Worm (Caenorhabditis elegans) whole organism, early embryonic: Measurements from ENCODE around the gene frpr-21.

Experiments
- B0310.2 ChIP-seq: sonication (generic microtip); optimal IDR thresholded peaks from 2 replicates; lab custom pipeline; 2016; ENCODE audit warnings: mild to moderate bottlenecking, missing genetic modification characterization, missing compliant biosample characterization
- F13C5.2 ChIP-seq: sonication (generic microtip); optimal IDR thresholded peaks from 2 replicates; lab custom pipeline; 2017; ENCODE audit warnings: mild to moderate bottlenecking, missing genetic modification characterization, inconsistent platforms, missing compliant biosample characterization
- aly-1 ChIP-seq: sonication (generic microtip); optimal IDR thresholded peaks from 2 replicates; lab custom pipeline; 2016; ENCODE audit warnings: missing genetic modification characterization, missing compliant biosample characterization
- ama-1 ChIP-seq: fragments of 150-350 bp; optimal IDR thresholded peaks from 2 replicates; lab custom pipeline; 2014
- ceh-13 ChIP-seq: fragments of 200-800 bp; sonication (Bioruptor generic); optimal IDR thresholded peaks from 2 replicates; lab custom pipeline; 2018; ENCODE audit warnings: mild to moderate bottlenecking, missing genetic modification characterization, missing compliant biosample characterization
- ceh-36 ChIP-seq: sonication (generic microtip); optimal IDR thresholded peaks from 2 replicates; lab custom pipeline; 2016; ENCODE audit warnings: missing genetic modification characterization, inconsistent platforms, missing compliant biosample characterization
- ets-7 ChIP-seq: sonication (generic microtip); optimal IDR thresholded peaks from 2 replicates; lab custom pipeline; 2016; ENCODE audit warnings: missing genotype, missing genetic modification characterization, missing compliant biosample characterization
- flt-1 ChIP-seq: fragments of 200-800 bp; sonication (Bioruptor generic); IDR thresholded peaks from 2 replicates; pipeline ENCODE4 v1.3.6; 2022; ENCODE audit warnings: missing genetic modification characterization, missing compliant biosample characterization
- hmbx-1 ChIP-seq: sonication (generic microtip); optimal IDR thresholded peaks from 2 replicates; lab custom pipeline; 2016; ENCODE audit warnings: mild to moderate bottlenecking, missing genetic modification characterization, missing compliant biosample characterization
- hmg-4 ChIP-seq: fragments of 200-800 bp; sonication (Bioruptor generic); optimal IDR thresholded peaks from 2 replicates; lab custom pipeline; 2018; ENCODE audit warnings: mild to moderate bottlenecking, missing genetic modification characterization, missing compliant biosample characterization
- hnd-1 ChIP-seq: sonication (generic microtip); optimal IDR thresholded peaks from 2 replicates; lab custom pipeline; 2016; ENCODE audit warnings: missing genetic modification characterization, missing compliant biosample characterization
- pes-1 ChIP-seq: fragments of 200-800 bp; sonication (Bioruptor generic); IDR thresholded peaks from 2 replicates; pipeline ENCODE4 v1.3.6; 2022; ENCODE audit warnings: missing genetic modification reagents, missing genetic modification characterization, missing compliant biosample characterization
- scrt-1 ChIP-seq: fragments of 200-800 bp; sonication (Bioruptor generic); IDR thresholded peaks from 2 replicates; pipeline ENCODE4 v1.3.6; 2022; ENCODE audit warnings: missing genetic modification characterization, missing compliant biosample characterization
- sea-1 ChIP-seq: fragments of 200-800 bp; sonication (Bioruptor generic); conservative IDR thresholded peaks from 2 replicates; pipeline ENCODE4 v1.3.6; 2022; ENCODE audit warnings: missing genetic modification characterization, missing compliant biosample characterization
- tbx-11 ChIP-seq: fragments of 200-800 bp; sonication (Bioruptor generic); IDR thresholded peaks from 2 replicates; pipeline ENCODE4 v1.3.6; 2022; ENCODE audit warnings: missing genetic modification characterization, missing compliant biosample characterization
- tbx-37 ChIP-seq: fragments of 200-800 bp; sonication (Bioruptor generic); conservative IDR thresholded peaks from 2 replicates; pipeline ENCODE4 v1.3.6; 2022; ENCODE audit warnings: missing genetic modification reagents, missing genetic modification characterization, missing compliant biosample characterization
- tra-4 ChIP-seq: sonication (generic microtip); optimal IDR thresholded peaks from 2 replicates; lab custom pipeline; 2017; ENCODE audit warnings: missing genetic modification characterization, missing compliant biosample characterization

Gene frpr-21

ce11 chrII:10410989-10411388 lies 10.9 kb downstream of the frpr-21 start, which contains the start of gene E04D5.5:
E04D5.5 (plus strand) TSS chrII:10411289.
- TF ChIP-seq hnd-1 (tag; lab: Kevin White, UChicago) (no peak), hmbx-1 (tag; lab: Kevin White, UChicago) (no peak), tbx-37 (GFP tag; lab: Robert Waterston, UW) (no peak), aly-1 (tag; lab: Kevin White, UChicago) (no peak), scrt-1 (GFP tag; lab: Robert Waterston, UW) (no peak), B0310.2 (tag; lab: Kevin White, UChicago) (no peak)

ce11 chrII:10402991-10403390 lies 18.9 kb downstream of the frpr-21 start:
- TF ChIP-seq hnd-1 (tag; lab: Kevin White, UChicago): no peak
- no peak for TF ChIP-seq sea-1
- no peak for TF ChIP-seq flt-1 (GFP tag; lab: Robert Waterston, UW)
- TF ChIP-seq ceh-13 (GFP tag; lab: Kevin White, UChicago): no peak

DNA sequence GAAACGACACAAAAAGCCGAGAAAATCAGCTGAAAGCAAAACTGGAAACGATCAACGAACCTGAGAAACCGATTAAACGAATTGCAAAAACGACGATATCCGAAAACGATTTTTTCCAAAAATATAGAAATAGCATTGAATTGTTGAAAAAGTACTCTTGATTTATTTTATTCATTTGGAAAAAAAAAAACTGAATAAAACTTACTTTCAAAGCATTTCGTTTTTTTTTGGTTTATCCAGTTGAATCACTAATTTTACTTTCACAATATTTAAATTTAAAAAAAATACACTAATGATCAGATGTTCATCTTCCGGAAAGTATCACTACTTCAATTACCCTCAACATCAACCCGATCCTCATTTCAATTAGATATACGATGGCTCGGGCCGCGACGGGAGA lies 25.3 kb downstream of the frpr-21 start, which contains the start of gene T09F3.5:
Gene T09F3.5, plus strand, starts transcription at position 301 of the 400 bp plus-strand sequence.
- TF ChIP-seq ama-1: no peak
- no peak for TF ChIP-seq B0310.2 (tag; lab: Kevin White, UChicago)
- TF ChIP-seq tbx-11: no peak
- TF ChIP-seq pes-1 (GFP tag; lab: Robert Waterston, UW): no peak
- TF ChIP-seq hmbx-1 (tag; lab: Kevin White, UChicago): no peak
- TF ChIP-seq ceh-13 (GFP tag; lab: Kevin White, UChicago): no peak
- TF ChIP-seq sea-1: no peak
- no peak for TF ChIP-seq tbx-37 (GFP tag; lab: Robert Waterston, UW)

DNA sequence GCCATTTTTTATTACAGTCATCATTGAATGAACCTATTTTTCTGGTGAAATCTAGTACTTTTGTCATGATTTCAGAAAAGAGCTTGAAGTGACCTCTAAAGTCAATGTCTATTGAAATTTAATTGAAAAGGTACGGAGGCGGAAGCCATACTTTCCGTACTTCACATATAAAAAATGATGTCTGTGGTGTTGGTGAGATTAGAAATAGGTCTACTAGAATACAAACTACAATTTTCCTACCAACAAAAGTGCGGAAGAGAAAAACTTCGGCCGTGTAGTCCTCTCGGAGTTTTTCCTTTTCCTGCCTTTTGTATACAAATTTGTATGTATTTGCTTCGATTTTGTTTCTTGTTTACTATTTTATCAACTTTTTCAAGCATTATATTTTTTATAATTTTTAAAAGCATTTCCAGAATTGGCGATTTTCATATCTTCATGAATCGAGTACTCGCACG lies 26.5 kb downstream of the frpr-21 start, which contains the start of gene T09F3.4:
Gene T09F3.4, plus strand, starts transcription at position 405 of the 455 bp plus-strand sequence.
- peak; percentile 37; the same call in 1 of the 2 replicates for TF ChIP-seq tbx-37 (GFP tag; lab: Robert Waterston, UW)
- no peak for TF ChIP-seq ets-7 (tag; lab: Kevin White, UChicago)

ce11 chrII:10393282-10394179 lies 28.3 kb downstream of the frpr-21 start, which contains the start of gene gpd-1:
gpd-1 (plus strand) TSS chrII:10394129.
- TF ChIP-seq ama-1 (no peak), F13C5.2 (tag; lab: Kevin White, UChicago) (no peak), flt-1 (GFP tag; lab: Robert Waterston, UW) (no peak), ceh-36 (tag; lab: Kevin White, UChicago) (no peak), sea-1 (no peak), scrt-1 (GFP tag; lab: Robert Waterston, UW) (no peak), B0310.2 (tag; lab: Kevin White, UChicago) (no peak)

DNA sequence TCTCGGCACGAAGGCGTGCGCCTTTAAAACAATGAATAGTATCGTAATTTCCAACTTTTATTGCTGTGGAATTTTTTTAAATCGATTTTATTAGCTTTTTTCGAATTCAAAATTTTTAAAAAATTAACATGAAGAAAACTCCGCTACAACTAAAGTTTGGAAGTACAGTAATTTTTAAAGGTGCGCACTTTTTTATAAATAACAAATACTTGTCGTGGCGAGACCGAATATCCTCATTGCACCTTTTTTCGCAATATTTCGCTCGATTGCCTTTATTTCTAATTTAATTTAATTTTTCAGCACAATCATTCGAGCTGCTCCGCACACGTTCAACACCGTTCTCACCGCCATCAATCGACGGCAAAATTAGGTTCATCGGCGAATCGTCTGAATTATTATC lies 31.0 kb downstream of the frpr-21 start, which contains the start of the genes T09F3.2 and T09F3.7:
Gene T09F3.2, plus strand, starts transcription at position 301 of the 400 bp plus-strand sequence.
Gene T09F3.7, plus strand, starts transcription at position 315 of the 400 bp plus-strand sequence.
- no peak for TF ChIP-seq ceh-36 (tag; lab: Kevin White, UChicago)
- no peak for TF ChIP-seq scrt-1 (GFP tag; lab: Robert Waterston, UW)
- no peak for TF ChIP-seq aly-1 (tag; lab: Kevin White, UChicago)
- TF ChIP-seq B0310.2 (tag; lab: Kevin White, UChicago): no peak
- TF ChIP-seq tra-4 (tag; lab: Kevin White, UChicago): no peak
- TF ChIP-seq hmg-4: no peak
- no peak for TF ChIP-seq pes-1 (GFP tag; lab: Robert Waterston, UW)
- TF ChIP-seq ets-7 (tag; lab: Kevin White, UChicago): no peak
- TF ChIP-seq tbx-37 (GFP tag; lab: Robert Waterston, UW): no peak
- TF ChIP-seq tbx-11: no peak
- TF ChIP-seq sea-1: no peak
- no peak for TF ChIP-seq F13C5.2 (tag; lab: Kevin White, UChicago)
- TF ChIP-seq ama-1: no peak
- no peak for TF ChIP-seq flt-1 (GFP tag; lab: Robert Waterston, UW)
- TF ChIP-seq hmbx-1 (tag; lab: Kevin White, UChicago): no peak
- TF ChIP-seq ceh-13 (GFP tag; lab: Kevin White, UChicago): no peak
- TF ChIP-seq hnd-1 (tag; lab: Kevin White, UChicago): no peak

ce11 chrII:10390250-10390821 lies 31.5 kb downstream of the frpr-21 start:
- TF ChIP-seq pes-1 (GFP tag; lab: Robert Waterston, UW) (no peak), sea-1 (no peak), tbx-37 (GFP tag; lab: Robert Waterston, UW) (no peak)

DNA sequence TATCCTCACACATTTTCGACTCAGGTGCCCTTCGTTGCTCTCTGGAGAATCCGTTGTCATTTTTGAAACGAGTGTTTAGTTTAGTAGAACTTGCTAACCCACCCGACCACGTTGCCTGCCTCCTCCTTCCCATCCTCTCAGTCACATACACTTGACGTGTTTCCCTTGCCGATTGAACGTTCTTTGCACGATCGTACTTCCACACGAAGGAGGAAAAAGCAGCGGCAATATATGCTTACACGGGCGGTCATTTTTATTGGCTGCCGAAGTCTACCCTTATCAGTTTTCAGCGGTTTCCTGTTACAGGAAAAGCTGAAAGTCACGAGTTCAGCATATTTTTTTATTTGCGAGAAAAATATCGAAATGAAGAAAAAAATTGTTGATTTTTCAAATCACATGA lies 32.1 kb downstream of the frpr-21 start:
- TF ChIP-seq sea-1 (no peak), aly-1 (tag; lab: Kevin White, UChicago) (no peak), ceh-13 (GFP tag; lab: Kevin White, UChicago) (no peak), B0310.2 (tag; lab: Kevin White, UChicago) (no peak)
